Fruit fly (Drosophila melanogaster) whole organism, wandering third instar larva: ENCODE results near the gene S-Lap1.

ENCODE experiments used
- Abd-B ChIP-seq: fragments of >200 bp; optimal IDR thresholded peaks from 2 replicates; lab custom pipeline; 2017; ENCODE audit warnings: missing biosample characterization, missing genetic modification characterization
- CG32264 ChIP-seq: fragments of 200-800 bp; sonication (Bioruptor generic); optimal IDR thresholded peaks from 2 replicates; lab custom pipeline; 2016; ENCODE audit warnings: missing biosample characterization, missing genetic modification characterization
- CG9705 ChIP-seq: fragments of 200-800 bp; sonication (Bioruptor generic); optimal IDR thresholded peaks from 2 replicates; lab custom pipeline; 2018; ENCODE audit warnings: missing biosample characterization, mild to moderate bottlenecking, missing genetic modification characterization
- CrebA ChIP-seq: fragments of 200-800 bp; sonication (Bioruptor generic); optimal IDR thresholded peaks from 2 replicates; lab custom pipeline; 2016; ENCODE audit warnings: missing biosample characterization, mild to moderate bottlenecking, missing genetic modification characterization, borderline replicate concordance
- Dfd ChIP-seq: fragments of >200 bp; optimal IDR thresholded peaks from 2 replicates; lab custom pipeline; 2017; ENCODE audit warnings: missing biosample characterization, missing genetic modification characterization
- Dif ChIP-seq: fragments of 200-275, 200-300 bp; sonication (Bioruptor generic); optimal IDR thresholded peaks from 2 replicates; lab custom pipeline; 2018; ENCODE audit warnings: missing biosample characterization, missing genetic modification characterization; ENCODE audit not compliant: partially characterized antibody
- GATAd ChIP-seq: sonication (Bioruptor generic); optimal IDR thresholded peaks from 2 replicates; lab custom pipeline; 2016; ENCODE audit warnings: missing biosample characterization, missing genetic modification characterization
- HLH106 ChIP-seq: fragments of 200-800 bp; optimal IDR thresholded peaks from 3 replicates; lab custom pipeline; 2019; ENCODE audit warnings: missing biosample characterization, mild to moderate bottlenecking, missing genetic modification characterization, moderate library complexity
- Hnf4 ChIP-seq: fragments of 200-800 bp; sonication (Bioruptor generic); optimal IDR thresholded peaks from 2 replicates; lab custom pipeline; 2016; ENCODE audit warnings: missing biosample characterization, mild to moderate bottlenecking, missing genetic modification characterization
- Hr78 ChIP-seq: fragments of >200 bp; optimal IDR thresholded peaks from 2 replicates; lab custom pipeline; 2017; ENCODE audit warnings: missing biosample characterization, missing genetic modification characterization
- Hr83 ChIP-seq: fragments of 200-300 bp; sonication (Bioruptor generic); optimal IDR thresholded peaks from 2 replicates; lab custom pipeline; 2016; ENCODE audit warnings: missing biosample characterization, mild to moderate bottlenecking, missing genetic modification characterization, moderate library complexity; ENCODE audit not compliant: poor library complexity, severe bottlenecking
- Jra ChIP-seq: sonication (Bioruptor generic); optimal IDR thresholded peaks from 2 replicates; lab custom pipeline; 2016; ENCODE audit warnings: missing biosample characterization, missing genetic modification characterization
- Mio ChIP-seq: sonication (Bioruptor generic); optimal IDR thresholded peaks from 2 replicates; lab custom pipeline; 2016; ENCODE audit warnings: missing biosample characterization, missing genetic modification characterization
- Myc ChIP-seq: fragments of >200 bp; optimal IDR thresholded peaks from 2 replicates; lab custom pipeline; 2017
- N ChIP-seq: fragments of >200 bp; optimal IDR thresholded peaks from 2 replicates; lab custom pipeline; 2018; ENCODE audit warnings: missing biosample characterization, missing external identifiers, missing genetic modification characterization
- OdsH ChIP-seq: fragments of 200-800 bp; sonication (Bioruptor generic); optimal IDR thresholded peaks from 2 replicates; lab custom pipeline; 2016; ENCODE audit warnings: missing biosample characterization, mild to moderate bottlenecking, missing genetic modification characterization
- Rel ChIP-seq, 2 experiments: fragments of 200-800 bp; sonication (Bioruptor generic) in 1 of 2; optimal IDR thresholded peaks; 2 replicates in 1 of 2; 3 replicates in 1 of 2; lab custom pipeline; 2016 to 2019; ENCODE audit warnings: mild to moderate bottlenecking in 2 of 2, missing biosample characterization in 2 of 2, missing genetic modification characterization in 2 of 2, moderate library complexity in 1 of 2
- Sp1 ChIP-seq: fragments of 200-800 bp; sonication (Bioruptor generic); optimal IDR thresholded peaks from 3 replicates; lab custom pipeline; 2019; ENCODE audit warnings: missing biosample characterization, mild to moderate bottlenecking, missing genetic modification characterization, moderate library complexity
- Vsx2 ChIP-seq: fragments of 200-300, 225-300 bp; sonication (Bioruptor generic); optimal IDR thresholded peaks from 2 replicates; lab custom pipeline; 2018; ENCODE audit warnings: missing biosample characterization, missing genetic modification characterization; ENCODE audit not compliant: partially characterized antibody
- br ChIP-seq: fragments of 200-800 bp; sonication (Bioruptor generic); optimal IDR thresholded peaks from 2 replicates; lab custom pipeline; 2016; ENCODE audit warnings: missing biosample characterization, missing genetic modification characterization
- brk ChIP-seq: fragments of 200-800 bp; sonication (Bioruptor generic); optimal IDR thresholded peaks from 2 replicates; lab custom pipeline; 2016; ENCODE audit warnings: missing biosample characterization, mild to moderate bottlenecking, missing genetic modification characterization
- dl ChIP-seq, 2 experiments: fragments of 175-275, 200-275 bp in 1 of 2; fragments of 200-275 bp in 1 of 2; sonication (Bioruptor generic); optimal IDR thresholded peaks; lab custom pipeline; 2018; ENCODE audit warnings: mild to moderate bottlenecking in 2 of 2, missing biosample characterization in 2 of 2, missing genetic modification characterization in 2 of 2, moderate library complexity in 2 of 2; ENCODE audit not compliant: partially characterized antibody in 2 of 2, insufficient read depth in 1 of 2
- dmrt93B ChIP-seq: fragments of 200-800 bp; sonication (Bioruptor generic); optimal IDR thresholded peaks from 2 replicates; lab custom pipeline; 2018; ENCODE audit warnings: missing biosample characterization, mild to moderate bottlenecking, missing genetic modification characterization
- dsf ChIP-seq: sonication (Bioruptor generic); optimal IDR thresholded peaks from 2 replicates; lab custom pipeline; 2016; ENCODE audit warnings: missing biosample characterization, missing genetic modification characterization, borderline replicate concordance
- ey ChIP-seq: fragments of 200-800 bp; sonication (Bioruptor generic); optimal IDR thresholded peaks from 2 replicates; lab custom pipeline; 2016; ENCODE audit warnings: missing biosample characterization, missing genetic modification characterization
- foxo ChIP-seq, 2 experiments: fragments of 200-800 bp; sonication (Bioruptor generic); optimal IDR thresholded peaks; 2 replicates in 1 of 2; 3 replicates in 1 of 2; lab custom pipeline; 2016 to 2017; ENCODE audit warnings: missing biosample characterization in 2 of 2, missing genetic modification characterization in 2 of 2
- fru ChIP-seq: fragments of 200-800 bp; sonication (Bioruptor generic); optimal IDR thresholded peaks from 3 replicates; lab custom pipeline; 2016; ENCODE audit warnings: missing biosample characterization, mild to moderate bottlenecking, missing genetic modification characterization
- h ChIP-seq: fragments of 200-800 bp; sonication (Bioruptor generic); optimal IDR thresholded peaks from 3 replicates; lab custom pipeline; 2016; ENCODE audit warnings: missing biosample characterization, mild to moderate bottlenecking, missing genetic modification characterization
- jim ChIP-seq: fragments of 175-275, 200-325 bp; sonication (Bioruptor generic); optimal IDR thresholded peaks from 2 replicates; lab custom pipeline; 2016; ENCODE audit warnings: missing biosample characterization, mild to moderate bottlenecking, missing genetic modification characterization
- lola ChIP-seq: fragments of >200 bp; optimal IDR thresholded peaks from 2 replicates; lab custom pipeline; 2017; ENCODE audit warnings: missing biosample characterization, missing genetic modification characterization
- pan ChIP-seq: fragments of >200 bp; optimal IDR thresholded peaks from 2 replicates; lab custom pipeline; 2017
- psq ChIP-seq: fragments of 200-800 bp; sonication (Bioruptor generic); optimal IDR thresholded peaks from 3 replicates; lab custom pipeline; 2017; ENCODE audit warnings: missing biosample characterization, mild to moderate bottlenecking, missing genetic modification characterization, moderate library complexity
- rgr ChIP-seq: fragments of 200-800 bp; sonication (Bioruptor generic); optimal IDR thresholded peaks from 3 replicates; lab custom pipeline; 2016; ENCODE audit warnings: missing biosample characterization, mild to moderate bottlenecking, missing genetic modification characterization
- sage ChIP-seq: fragments of 200-800 bp; sonication (Bioruptor generic); optimal IDR thresholded peaks from 2 replicates; lab custom pipeline; 2016; ENCODE audit warnings: missing biosample characterization, mild to moderate bottlenecking, missing genetic modification characterization
- sv ChIP-seq: fragments of 200-800 bp; sonication (Bioruptor generic); optimal IDR thresholded peaks from 3 replicates; lab custom pipeline; 2016; ENCODE audit warnings: missing biosample characterization, missing genetic modification characterization
- tai ChIP-seq: sonication (Bioruptor generic); optimal IDR thresholded peaks from 2 replicates; lab custom pipeline; 2016; ENCODE audit warnings: missing biosample characterization, missing genetic modification characterization
- usp ChIP-seq: fragments of >200 bp; optimal IDR thresholded peaks from 2 replicates; lab custom pipeline; 2017; ENCODE audit warnings: missing biosample characterization, missing genetic modification characterization
- woc ChIP-seq: sonication (Bioruptor generic); optimal IDR thresholded peaks from 2 replicates; lab custom pipeline; 2016; ENCODE audit warnings: missing biosample characterization, mild to moderate bottlenecking, missing genetic modification characterization

Gene S-Lap1

dm6 chr3L:8582105-8582707, 34.8 kb upstream of the S-Lap1 start:
- TF ChIP-seq Hr83 (GFP tag; lab: Kevin White, UChicago) (no peak), ey (no peak), psq (GFP tag; lab: Kevin White, UChicago) (no peak), Vsx2 (GFP tag; lab: Kevin White, UChicago) (no peak), CrebA (GFP tag; lab: Kevin White, UChicago) (no peak), tai (GFP tag; lab: Kevin White, UChicago) (no peak), Myc (lab: Kevin White, UChicago) (no peak), Abd-B (no peak), sv (GFP tag; lab: Kevin White, UChicago) (no peak), rgr (GFP tag; lab: Kevin White, UChicago) (no peak), CG9705 (GFP tag; lab: Kevin White, UChicago) (no peak), fru (no peak), N (GFP tag; lab: Kevin White, UChicago) (no peak), brk (no peak)

DNA sequence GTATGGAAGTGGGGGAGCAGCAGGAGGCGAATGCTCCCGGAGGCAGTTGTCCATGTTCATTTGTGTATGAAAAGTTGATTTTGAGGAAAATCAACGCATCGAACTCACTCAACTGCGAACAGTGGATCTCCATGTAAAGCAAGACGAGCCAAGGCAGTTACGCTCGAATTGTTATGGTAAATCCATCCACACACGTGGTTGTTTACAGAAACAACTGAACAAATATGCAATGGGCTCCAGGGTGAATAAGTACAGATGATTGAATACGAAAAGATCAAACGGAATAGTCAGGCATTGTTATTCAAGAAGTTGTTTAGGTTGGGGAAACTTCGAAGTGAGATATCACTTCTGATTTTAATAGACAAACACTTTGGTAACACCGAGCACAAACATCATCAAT, 32.9 kb upstream of the S-Lap1 start:
- TF ChIP-seq h (GFP tag; lab: Kevin White, UChicago) (no peak), usp (GFP tag; lab: Kevin White, UChicago) (no peak), OdsH (GFP tag; lab: Kevin White, UChicago) (no peak), Hr83 (GFP tag; lab: Kevin White, UChicago) (peak; percentile 47), Vsx2 (GFP tag; lab: Kevin White, UChicago) (no peak), rgr (GFP tag; lab: Kevin White, UChicago) (peak; percentile 3)
- TF ChIP-seq, all 38 proteins: peak for 2

dm6 chr3L:8600752-8601433, 16.1 kb upstream of the S-Lap1 start, which contains the start of the genes Nelf-E and RpL14:
Gene Nelf-E (minus strand): TSS chr3L:8600879.
Gene RpL14 (plus strand): TSS chr3L:8601006.
- TF ChIP-seq fru (peak; percentile 99), lola (GFP tag; lab: Kevin White, UChicago) (no peak), CG9705 (GFP tag; lab: Kevin White, UChicago) (peak; percentile 94), Jra (GFP tag; lab: Kevin White, UChicago) (no peak), brk (no peak), sv (GFP tag; lab: Kevin White, UChicago) (peak; percentile 87), pan (lab: Kevin White, UChicago) (no peak), Vsx2 (GFP tag; lab: Kevin White, UChicago) (no peak), Hr78 (GFP tag; lab: Kevin White, UChicago) (no peak), CrebA (GFP tag; lab: Kevin White, UChicago) (no peak), HLH106 (tag; lab: Kevin White, UChicago) (peak; percentile 91), sage (no peak), N (GFP tag; lab: Kevin White, UChicago) (no peak), Dfd (GFP tag; lab: Kevin White, UChicago) (no peak), br (GFP tag; lab: Kevin White, UChicago) (peak; percentile 95), Sp1 (GFP tag; lab: Kevin White, UChicago) (peak; percentile 93), OdsH (GFP tag; lab: Kevin White, UChicago) (peak; percentile 88), h (GFP tag; lab: Kevin White, UChicago) (peak; percentile 95), ey (peak; percentile 78), Hr83 (GFP tag; lab: Kevin White, UChicago) (peak; percentile 98), rgr (GFP tag; lab: Kevin White, UChicago) (peak; percentile 98), GATAd (GFP tag; lab: Kevin White, UChicago) (peak; percentile 74), CG32264 (GFP tag; lab: Kevin White, UChicago) (peak; percentile 87), dsf (no peak), Myc (lab: Kevin White, UChicago) (peak; percentile 71), woc (GFP tag; lab: Kevin White, UChicago) (no peak), tai (GFP tag; lab: Kevin White, UChicago) (no peak), usp (GFP tag; lab: Kevin White, UChicago) (no peak), dmrt93B (GFP tag; lab: Kevin White, UChicago) (peak; percentile 96), Mio (GFP tag; lab: Kevin White, UChicago) (no peak), jim (GFP tag; lab: Kevin White, UChicago) (no peak), Rel (GFP tag; optimal IDR thresholded peaks at IDR 0.05; lab: Kevin White, UChicago) (no peak), Rel (tag; optimal IDR thresholded peaks at IDR 0.05; lab: Kevin White, UChicago) (peak; percentile 80), Dif (no peak), dl (GFP tag; optimal IDR thresholded peaks at IDR 0.05; lab: Kevin White, UChicago; ENCODE audit: insufficient read depth in 1 of 2, partially characterized antibody in 2 of 2) (no peak), Abd-B (no peak), Hnf4 (GFP tag; lab: Kevin White, UChicago) (no peak), foxo (GFP tag; optimal IDR thresholded peaks at IDR 0.05; lab: Kevin White, UChicago) (peak; percentile 84 to 91), psq (GFP tag; lab: Kevin White, UChicago) (peak; percentile 81)
